Comparison of ENCODE assay signal across 2 fruit fly cellular contexts in genomic region chr3R:25590850-25591410, dm6.
A peak's percentile ranks its signal among the peaks of the same experiment; 100 is the strongest.
TF ChIP-seq lines count a peak whose summit lies in the region.

No protein-coding gene starts in this region.

- TF ChIP-seq CTCF in whole organism, embryonic (GFP tag; optimal IDR thresholded peaks at IDR 0.05; lab: Kevin White, UChicago): no peak

TF ChIP-seq in whole organism, embryonic, 481 proteins besides CTCF, POLR2A, EP300 and RAD21:
- TF ChIP-seq CG10462 (GFP tag; optimal IDR thresholded peaks at IDR 0.05; lab: Kevin White, UChicago) (no peak), chm (GFP tag; IDR thresholded peaks at IDR 0.05; lab: Robert Waterston, UW) (no peak), sqz (GFP tag; optimal IDR thresholded peaks at IDR 0.05; lab: Kevin White, UChicago) (peak; percentile 87), cg (GFP tag; optimal IDR thresholded peaks at IDR 0.05; lab: Kevin White, UChicago) (peak; percentile 23), CG32532 (GFP tag; IDR thresholded peaks at IDR 0.05; lab: Robert Waterston, UW) (no peak), CG14050 (GFP tag; IDR thresholded peaks at IDR 0.05; lab: Robert Waterston, UW) (no peak), Deaf1 (tag; optimal IDR thresholded peaks at IDR 0.05; lab: Kevin White, UChicago) (peak; percentile 23), Fer2 (tag; optimal IDR thresholded peaks at IDR 0.05; lab: Kevin White, UChicago) (no peak), Nf-YB (GFP tag; optimal IDR thresholded peaks at IDR 0.05; lab: Kevin White, UChicago) (no peak), CG18764 (GFP tag; optimal IDR thresholded peaks at IDR 0.05; lab: Kevin White, UChicago) (no peak), pros (GFP tag; optimal IDR thresholded peaks at IDR 0.05; lab: Kevin White, UChicago) (peak; percentile 82), pnt (GFP tag; optimal IDR thresholded peaks at IDR 0.05; lab: Kevin White, UChicago) (no peak), onecut (GFP tag; IDR thresholded peaks at IDR 0.05; lab: Robert Waterston, UW) (peak; percentile 94), abd-A (tag; optimal IDR thresholded peaks at IDR 0.05; lab: Kevin White, UChicago) (peak; percentile 78), CG2116 (GFP tag; optimal IDR thresholded peaks at IDR 0.05; lab: Kevin White, UChicago) (no peak), CG3065 (GFP tag; optimal IDR thresholded peaks at IDR 0.05; lab: Kevin White, UChicago) (no peak), her (GFP tag; optimal IDR thresholded peaks at IDR 0.05; lab: Kevin White, UChicago) (no peak), ewg (GFP tag; optimal IDR thresholded peaks at IDR 0.05; lab: Kevin White, UChicago) (peak; percentile 75), CG4328 (GFP tag; optimal IDR thresholded peaks at IDR 0.05; lab: Kevin White, UChicago) (no peak), ro (GFP tag; IDR thresholded peaks at IDR 0.05; lab: Robert Waterston, UW) (no peak), CG5180 (GFP tag; optimal IDR thresholded peaks at IDR 0.05; lab: Kevin White, UChicago) (peak; percentile 52), CG31224 (GFP tag; IDR thresholded peaks at IDR 0.05; lab: Robert Waterston, UW) (0 out of 2 replicates have a peak, but pooled peaks have one; percentile 1)

TF ChIP-seq in whole organism, prepupa, 60 proteins besides CTCF, POLR2A, EP300 and RAD21:
- peak; percentile 20 for TF ChIP-seq Eip78C (GFP tag; lab: Kevin White, UChicago)
- no peak for TF ChIP-seq salr (GFP tag; optimal IDR thresholded peaks at IDR 0.05; lab: Kevin White, UChicago)
- no peak for TF ChIP-seq Hr39 (GFP tag; optimal IDR thresholded peaks at IDR 0.05; lab: Kevin White, UChicago)
